Fruit fly (Drosophila melanogaster) whole organism, prepupa: ENCODE measurements around the gene abd-A.
A peak's percentile ranks its signal among the peaks of the same experiment; 100 is the strongest.

Experiments used
- Blimp-1 ChIP-seq: fragments of 200-800 bp; sonication (Bioruptor generic); optimal IDR thresholded peaks from 3 replicates; lab custom pipeline; 2017; ENCODE audit warnings: missing biosample characterization, missing genetic modification characterization, mild to moderate bottlenecking, moderate library complexity, missing genetic modification reagents
- CG10631 ChIP-seq: fragments of 200-800 bp; sonication (Bioruptor generic); optimal IDR thresholded peaks from 2 replicates; lab custom pipeline; 2016; ENCODE audit warnings: missing biosample characterization, missing genetic modification characterization
- CG10669 ChIP-seq: fragments of 200-800 bp; sonication (Bioruptor generic); optimal IDR thresholded peaks from 3 replicates; lab custom pipeline; 2018; ENCODE audit warnings: missing biosample characterization, mild to moderate bottlenecking, missing genetic modification characterization, moderate library complexity
- CG15336 ChIP-seq: fragments of 200-800 bp; sonication (Bioruptor generic); IDR thresholded peaks from 2 replicates; pipeline ENCODE4 v1.3.6; 2022; ENCODE audit warnings: missing biosample characterization, missing genetic modification characterization
- CG3032 ChIP-seq: fragments of 200-800 bp; optimal IDR thresholded peaks from 2 replicates; lab custom pipeline; 2019; ENCODE audit warnings: missing biosample characterization, mild to moderate bottlenecking, missing genetic modification characterization, moderate library complexity
- CG3919 ChIP-seq: fragments of 200-800 bp; sonication (Bioruptor generic); optimal IDR thresholded peaks from 3 replicates; lab custom pipeline; 2016; ENCODE audit warnings: missing biosample characterization, missing genetic modification characterization
- CG4318 ChIP-seq: fragments of 200-800 bp; sonication (Bioruptor generic); optimal IDR thresholded peaks from 3 replicates; lab custom pipeline; 2017; ENCODE audit warnings: missing biosample characterization, mild to moderate bottlenecking, missing genetic modification characterization
- CG6163 ChIP-seq: fragments of 200-800 bp; sonication (Bioruptor generic); IDR thresholded peaks from 3 replicates; pipeline ENCODE4 v1.3.6; 2022; ENCODE audit warnings: missing biosample characterization, missing genetic modification characterization
- CG6792 ChIP-seq: fragments of 200-800 bp; sonication (Bioruptor generic); optimal IDR thresholded peaks from 3 replicates; lab custom pipeline; 2016; ENCODE audit warnings: missing biosample characterization, missing genetic modification characterization
- CG6808 ChIP-seq: fragments of 200-800 bp; sonication (Bioruptor generic); optimal IDR thresholded peaks from 3 replicates; lab custom pipeline; 2017; ENCODE audit warnings: missing biosample characterization, missing genetic modification characterization, mild to moderate bottlenecking, moderate library complexity, missing genetic modification reagents
- CG6854 ChIP-seq: fragments of 200-800 bp; sonication (Bioruptor generic); optimal IDR thresholded peaks from 2 replicates; lab custom pipeline; 2017; ENCODE audit warnings: missing biosample characterization, mild to moderate bottlenecking, missing genetic modification characterization
- CG8119 ChIP-seq: fragments of 200-800 bp; sonication (Bioruptor generic); IDR thresholded peaks from 3 replicates; pipeline ENCODE4 v1.3.6; 2022; ENCODE audit warnings: missing biosample characterization, missing genetic modification characterization
- CG8319 ChIP-seq: fragments of 200-800 bp; sonication (Bioruptor generic); optimal IDR thresholded peaks from 3 replicates; lab custom pipeline; 2016; ENCODE audit warnings: missing biosample characterization, missing genetic modification characterization
- CG9139 ChIP-seq: fragments of 200-800 bp; sonication (Bioruptor generic); optimal IDR thresholded peaks from 3 replicates; lab custom pipeline; 2017; ENCODE audit warnings: missing biosample characterization, mild to moderate bottlenecking, missing genetic modification characterization
- Eip93F ChIP-seq: fragments of 200-800 bp; sonication (Bioruptor generic); optimal IDR thresholded peaks from 2 replicates; lab custom pipeline; 2016; ENCODE audit warnings: missing biosample characterization, mild to moderate bottlenecking, missing genetic modification characterization
- Hr39 ChIP-seq: fragments of 200-800 bp; sonication (Bioruptor generic); optimal IDR thresholded peaks from 2 replicates; lab custom pipeline; 2016; ENCODE audit warnings: missing biosample characterization, missing genetic modification characterization
- Lpt ChIP-seq: fragments of 200-800 bp; sonication (Bioruptor generic); optimal IDR thresholded peaks from 3 replicates; lab custom pipeline; 2016; ENCODE audit warnings: missing biosample characterization, missing genetic modification characterization
- OdsH ChIP-seq: fragments of 200-800 bp; sonication (Bioruptor generic); optimal IDR thresholded peaks from 3 replicates; lab custom pipeline; 2016; ENCODE audit warnings: missing biosample characterization, missing genetic modification characterization
- Smox ChIP-seq: fragments of 200-800 bp; sonication (Bioruptor generic); optimal IDR thresholded peaks from 3 replicates; lab custom pipeline; 2016; ENCODE audit warnings: missing biosample characterization, missing genetic modification characterization
- Sox102F ChIP-seq: fragments of 200-800 bp; sonication (Bioruptor generic); optimal IDR thresholded peaks from 2 replicates; lab custom pipeline; 2016; ENCODE audit warnings: missing biosample characterization, mild to moderate bottlenecking, missing genetic modification characterization
- Sox14 ChIP-seq: fragments of 200-800 bp; sonication (Bioruptor generic); optimal IDR thresholded peaks from 3 replicates; lab custom pipeline; 2016; ENCODE audit warnings: missing biosample characterization, missing genetic modification characterization
- acj6 ChIP-seq: fragments of 200-800 bp; sonication (Bioruptor generic); optimal IDR thresholded peaks from 3 replicates; lab custom pipeline; 2016; ENCODE audit warnings: missing biosample characterization, missing genetic modification characterization
- dac ChIP-seq: fragments of 200-800 bp; sonication (Bioruptor generic); optimal IDR thresholded peaks from 2 replicates; lab custom pipeline; 2017; ENCODE audit warnings: missing biosample characterization, mild to moderate bottlenecking, missing genetic modification characterization
- dsx ChIP-seq: fragments of 200-800 bp; optimal IDR thresholded peaks from 3 replicates; lab custom pipeline; 2019; ENCODE audit warnings: missing biosample characterization, mild to moderate bottlenecking, missing genetic modification characterization, moderate library complexity; ENCODE audit not compliant: poor library complexity, severe bottlenecking
- eg ChIP-seq: fragments of 200-800 bp; sonication (Bioruptor generic); IDR thresholded peaks from 3 replicates; pipeline ENCODE4 v1.3.6; 2022; ENCODE audit warnings: missing biosample characterization, missing genetic modification characterization
- esn ChIP-seq: fragments of 200-800 bp; sonication (Bioruptor generic); optimal IDR thresholded peaks from 2 replicates; lab custom pipeline; 2016; ENCODE audit warnings: missing biosample characterization, mild to moderate bottlenecking, missing genetic modification characterization, moderate library complexity
- fd85E ChIP-seq: fragments of 200-800 bp; sonication (Bioruptor generic); optimal IDR thresholded peaks from 3 replicates; lab custom pipeline; 2016; ENCODE audit warnings: missing biosample characterization, missing genetic modification characterization
- net ChIP-seq: fragments of 200-800 bp; sonication (Bioruptor generic); optimal IDR thresholded peaks from 3 replicates; lab custom pipeline; 2016; ENCODE audit warnings: missing biosample characterization, missing genetic modification characterization
- pdm3 ChIP-seq: fragments of 200-800 bp; sonication (Bioruptor generic); optimal IDR thresholded peaks from 3 replicates; lab custom pipeline; 2016; ENCODE audit warnings: missing biosample characterization, missing genetic modification characterization
- svp ChIP-seq: fragments of 200-800 bp; sonication (Bioruptor generic); peaks from one replicate; lab custom pipeline; 2016; ENCODE audit warnings: missing biosample characterization, missing genetic modification characterization

The abd-A gene

DNA sequence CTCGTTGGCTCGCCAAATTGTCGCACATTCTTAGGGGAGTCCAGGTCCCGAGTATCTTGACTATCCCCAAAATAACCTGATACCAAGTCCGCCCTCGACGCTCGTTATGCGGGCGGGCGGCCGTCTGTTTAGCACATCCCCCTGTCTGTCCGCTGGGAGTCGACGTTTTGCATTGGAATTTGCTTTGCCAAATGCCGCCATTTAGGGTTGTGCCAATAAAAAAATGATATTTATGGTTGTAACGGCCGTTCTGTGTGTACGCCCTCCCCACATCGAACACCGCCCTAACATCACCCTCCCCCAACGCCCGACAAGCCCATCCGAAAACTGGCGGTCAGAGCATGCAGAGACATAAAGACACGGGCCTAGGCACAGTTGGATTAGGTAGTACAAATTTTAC is 24.7 kb upstream of the abd-A start:
- TF ChIP-seq Blimp-1 (GFP tag; lab: Kevin White, UChicago): no peak
- no peak for TF ChIP-seq Smox (GFP tag; lab: Kevin White, UChicago)
- no peak for TF ChIP-seq fd85E (GFP tag; lab: Kevin White, UChicago)
- no peak for TF ChIP-seq CG6163 (GFP tag; lab: Robert Waterston, UW)
- no peak for TF ChIP-seq CG6808 (GFP tag; lab: Kevin White, UChicago)

DNA sequence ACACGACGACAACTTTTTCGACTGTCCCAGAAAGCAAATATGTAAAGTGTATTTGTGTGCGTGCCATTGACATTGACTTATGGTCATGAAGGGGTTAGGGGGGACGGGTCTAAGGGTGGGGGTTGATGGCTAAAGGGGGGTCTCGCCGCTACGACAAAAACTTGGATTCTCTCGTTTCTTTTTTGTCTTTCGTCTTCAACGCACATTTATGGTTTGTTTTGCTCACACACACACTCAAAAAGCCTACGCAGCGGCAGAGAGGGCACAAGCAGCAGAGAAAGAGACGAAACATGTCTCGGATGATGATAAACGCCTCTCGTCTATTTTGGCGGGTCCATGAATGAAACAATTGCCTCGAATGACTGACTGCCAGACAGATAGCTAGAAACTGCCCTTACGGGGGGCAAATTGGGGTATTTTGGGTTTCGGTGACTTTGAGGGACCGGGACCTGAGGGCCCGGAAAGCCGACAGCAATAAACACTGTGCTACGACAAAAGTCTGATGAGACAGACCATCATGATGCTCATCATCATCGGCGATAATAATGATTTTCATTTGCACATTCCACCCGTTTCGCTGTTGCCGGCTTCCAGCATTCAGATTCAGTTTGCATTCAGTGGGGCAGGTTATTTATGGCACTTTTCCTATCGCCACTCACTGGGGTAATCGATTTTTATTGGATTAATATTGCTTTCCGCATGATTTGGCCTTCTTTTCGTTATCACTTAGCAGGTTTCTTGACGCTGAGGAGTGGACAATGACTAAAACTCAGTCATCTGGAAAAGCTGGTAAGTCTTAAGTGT is 21.0 kb upstream of the abd-A start:
- TF ChIP-seq svp (GFP tag; lab: Kevin White, UChicago): peak; percentile 74
- no peak for TF ChIP-seq pdm3 (GFP tag; lab: Kevin White, UChicago)
- no peak for TF ChIP-seq dac (GFP tag; lab: Kevin White, UChicago)
- TF ChIP-seq Hr39: no peak

DNA sequence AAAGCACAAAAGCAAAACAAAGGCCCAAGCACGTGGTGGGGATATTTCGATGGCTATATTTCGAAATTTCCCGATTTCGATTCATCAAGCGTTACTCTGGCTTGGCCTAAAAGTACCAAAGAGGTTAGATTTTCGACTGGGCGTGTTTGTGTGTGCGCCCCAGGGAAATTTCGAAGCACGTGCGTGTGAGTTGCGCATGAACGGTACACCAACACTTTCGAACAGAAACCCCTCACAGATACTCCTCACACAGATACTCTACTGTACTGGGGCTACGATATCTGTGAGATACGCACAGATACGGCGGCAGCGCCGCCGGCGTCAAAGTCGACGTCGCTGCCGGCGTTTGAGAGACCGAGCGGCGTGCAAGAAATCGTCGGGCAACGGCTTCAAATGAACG is 20.0 kb upstream of the abd-A start:
- TF ChIP-seq dsx (GFP tag; lab: Kevin White, UChicago): no peak
- TF ChIP-seq CG3919 (GFP tag; lab: Kevin White, UChicago): no peak
- no peak for TF ChIP-seq CG10669 (GFP tag; lab: Kevin White, UChicago)
- no peak for TF ChIP-seq CG9139 (GFP tag; lab: Kevin White, UChicago)
- peak; percentile 7 for TF ChIP-seq svp (GFP tag; lab: Kevin White, UChicago)
- no peak for TF ChIP-seq net
- TF ChIP-seq Sox14 (GFP tag; lab: Kevin White, UChicago): no peak

DNA sequence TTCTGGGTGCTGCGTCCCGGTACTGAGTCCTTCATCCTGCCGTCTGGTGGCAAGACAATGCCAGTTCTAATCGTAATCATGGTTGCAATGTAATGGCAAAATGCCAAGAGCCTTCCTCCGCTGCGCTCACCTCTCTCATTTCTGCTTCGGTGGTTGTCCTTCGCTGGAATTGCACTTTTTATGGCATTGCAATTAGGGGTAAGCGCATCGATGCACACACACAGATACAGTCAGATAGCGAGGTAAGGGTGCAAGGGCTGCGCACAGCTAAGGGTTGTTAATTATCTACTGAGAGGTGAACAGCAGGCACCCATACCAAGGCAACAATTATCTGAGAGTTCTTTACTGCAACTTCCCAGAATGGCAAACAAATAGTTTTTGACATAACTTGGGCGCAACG is 18.8 kb upstream of the abd-A start:
- TF ChIP-seq fd85E (GFP tag; lab: Kevin White, UChicago) (no peak), CG3032 (tag; lab: Kevin White, UChicago) (no peak), CG15336 (GFP tag; lab: Robert Waterston, UW) (no peak), CG3919 (GFP tag; lab: Kevin White, UChicago) (no peak), Hr39 (no peak), OdsH (GFP tag; lab: Kevin White, UChicago) (no peak), CG6808 (GFP tag; lab: Kevin White, UChicago) (no peak), esn (GFP tag; lab: Kevin White, UChicago) (no peak), Sox102F (GFP tag; lab: Kevin White, UChicago) (no peak), CG8119 (GFP tag; lab: Robert Waterston, UW) (no peak), acj6 (GFP tag; lab: Kevin White, UChicago) (no peak)

DNA sequence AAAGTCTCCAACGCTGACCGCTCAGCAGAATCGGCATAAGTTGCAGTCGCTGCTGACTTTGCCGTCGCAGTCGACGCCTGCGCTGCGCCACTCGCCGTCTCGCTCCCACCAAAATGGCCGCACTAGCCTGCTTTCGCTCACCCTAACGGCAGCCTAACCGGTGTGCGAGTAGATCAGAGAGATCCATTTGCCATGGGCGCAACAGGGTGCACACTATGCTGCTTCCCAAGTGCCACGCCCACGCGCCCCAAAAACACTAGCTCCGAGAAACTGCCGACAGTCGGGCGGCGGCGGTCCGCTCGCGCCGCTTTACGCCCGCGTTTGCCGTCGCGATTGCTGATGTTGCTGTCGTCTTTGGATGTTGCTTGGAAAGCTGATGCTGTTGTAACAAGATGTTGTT is 17.4 kb upstream of the abd-A start:
- 0 out of 3 replicates have a peak, but pooled peaks have one; percentile 52 for TF ChIP-seq eg
- TF ChIP-seq CG6163 (GFP tag; lab: Robert Waterston, UW): peak; percentile 68
- peak; percentile 73 for TF ChIP-seq svp (GFP tag; lab: Kevin White, UChicago)
- TF ChIP-seq Eip93F (GFP tag; lab: Kevin White, UChicago): no peak
- 0 out of 2 replicates have a peak, but pooled peaks have one; percentile 18 for TF ChIP-seq CG15336 (GFP tag; lab: Robert Waterston, UW)

DNA sequence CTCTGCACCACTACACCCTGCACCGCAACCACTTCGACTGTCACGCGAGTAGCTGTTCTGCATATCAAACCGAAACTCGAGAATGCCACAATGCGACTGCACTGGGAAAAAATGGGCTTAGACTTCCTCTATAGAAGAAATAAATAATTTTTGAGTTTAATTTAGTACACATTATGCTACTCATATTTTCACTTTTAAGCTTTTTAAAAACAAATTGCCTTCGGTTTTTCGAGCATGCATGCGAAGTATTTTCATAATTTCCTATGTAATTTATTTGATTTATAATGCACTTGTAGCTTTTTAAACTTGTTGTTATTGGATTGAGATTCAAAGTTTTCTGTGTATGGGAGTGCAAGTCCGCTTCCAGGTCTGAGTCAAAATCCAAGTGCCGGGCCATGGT is 13.6 kb upstream of the abd-A start:
- TF ChIP-seq CG8319 (GFP tag; lab: Kevin White, UChicago): no peak
- peak; percentile 57 for TF ChIP-seq svp (GFP tag; lab: Kevin White, UChicago)

DNA sequence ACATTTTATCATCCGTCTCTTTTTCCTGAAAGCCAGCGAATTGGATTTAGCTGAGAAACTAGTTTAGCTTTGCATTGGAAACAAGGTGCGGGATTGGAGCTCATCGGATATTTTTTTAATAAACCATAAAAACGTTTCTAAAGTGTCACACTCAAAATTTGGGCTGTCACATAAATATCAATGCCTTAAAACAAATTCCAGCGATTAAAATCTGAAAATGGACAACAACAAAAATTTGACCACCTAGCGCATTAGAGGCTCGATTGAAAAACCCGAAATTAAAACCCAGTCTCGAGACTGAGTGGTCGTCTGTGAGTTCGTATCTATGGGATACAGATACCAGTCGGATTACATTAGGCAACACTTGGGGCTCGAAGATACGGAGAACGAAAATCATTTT is 12.7 kb upstream of the abd-A start:
- TF ChIP-seq CG4318 (no peak), Lpt (GFP tag; lab: Kevin White, UChicago) (no peak), CG6854 (GFP tag; lab: Kevin White, UChicago) (no peak), CG9139 (GFP tag; lab: Kevin White, UChicago) (no peak), pdm3 (GFP tag; lab: Kevin White, UChicago) (no peak), CG6792 (GFP tag; lab: Kevin White, UChicago) (no peak), fd85E (GFP tag; lab: Kevin White, UChicago) (no peak), CG3032 (tag; lab: Kevin White, UChicago) (no peak), CG10631 (GFP tag; lab: Kevin White, UChicago) (no peak)
